Worm (Caenorhabditis elegans): ENCODE data around the gene rcan-1.

DNA sequence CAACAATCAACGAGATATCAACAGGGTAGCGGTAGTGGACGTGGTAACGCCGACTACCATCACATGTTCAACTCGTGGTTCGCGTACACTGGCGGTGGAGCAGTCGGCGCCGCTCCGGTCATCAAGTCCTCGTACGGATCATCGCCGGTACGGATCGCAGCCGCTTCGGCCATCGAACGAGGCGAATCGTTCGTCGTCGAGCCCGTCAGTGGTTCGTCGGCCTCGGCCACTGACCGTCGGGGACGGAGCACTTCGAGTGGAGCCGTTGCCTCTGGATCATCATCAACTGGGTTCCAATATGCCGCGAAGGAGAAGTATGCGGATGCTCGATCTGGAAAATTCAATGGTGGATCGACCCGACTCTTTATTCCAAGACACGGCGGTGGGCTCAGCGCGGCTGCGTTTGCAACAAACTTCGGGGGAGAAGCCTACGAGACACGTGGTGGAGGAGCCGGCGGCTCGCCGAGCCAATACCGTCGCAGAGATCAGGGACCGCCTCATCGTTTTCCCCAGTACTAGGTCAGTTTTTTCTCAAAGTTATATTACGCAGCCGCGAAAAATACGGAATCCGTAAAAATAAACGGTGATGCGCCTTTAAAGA lies 8.4 kb downstream of the rcan-1 start:
- TF ChIP-seq snpc-4 (tag; optimal IDR thresholded peaks at IDR 0.05) (no peak), nhr-237 (tag; optimal IDR thresholded peaks at IDR 0.05) (no peak), nhr-23 (tag; optimal IDR thresholded peaks at IDR 0.05) (no peak)

Data from whole organism, L2 larva.